Worm (Caenorhabditis elegans) whole organism, L4 larva: Measurements from ENCODE around the gene cah-3.

Experiments
- jun-1 ChIP-seq: fragments of 150-350 bp; optimal IDR thresholded peaks from 2 replicates; lab custom pipeline; 2014; ENCODE audit warnings: missing biosample characterization, missing genetic modification reagents, missing genetic modification characterization
- lin-15B ChIP-seq: fragments of 150-350 bp; sonication (generic microtip); optimal IDR thresholded peaks from 3 replicates; lab custom pipeline; 2014; ENCODE audit warnings: missing biosample characterization, missing genetic modification characterization
- snpc-4 ChIP-seq: fragments of 150-350 bp; optimal IDR thresholded peaks from 2 replicates; lab custom pipeline; 2014; ENCODE audit warnings: missing biosample characterization, missing genetic modification characterization

DNA sequence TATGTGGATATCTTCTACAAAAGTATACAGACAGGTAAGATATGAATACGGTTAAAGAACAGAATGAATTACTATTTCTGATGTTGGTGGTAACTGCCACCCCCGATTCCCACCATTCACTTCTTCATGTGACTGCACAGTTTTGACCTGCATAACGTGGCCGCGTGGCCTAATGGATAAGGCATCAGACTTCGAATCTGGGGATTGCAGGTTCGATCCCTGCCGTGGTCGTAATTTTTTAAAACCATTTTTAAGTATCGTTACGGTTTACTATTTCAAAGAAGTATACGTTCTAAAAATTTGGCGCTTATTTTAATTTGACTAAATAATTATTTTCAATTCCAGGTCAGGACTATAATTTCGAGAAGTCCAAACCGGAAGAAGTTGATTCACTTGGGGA is 26.0 kb upstream of the cah-3 start:
- TF ChIP-seq snpc-4 (tag; lab: Kevin White, UChicago) (no peak), jun-1 (tag; lab: Kevin White, UChicago) (no peak), lin-15B (tag; lab: Kevin White, UChicago) (no peak)
